Fruit fly (Drosophila melanogaster): ENCODE measurements around the gene CG15747.

CG15747 gene

DNA sequence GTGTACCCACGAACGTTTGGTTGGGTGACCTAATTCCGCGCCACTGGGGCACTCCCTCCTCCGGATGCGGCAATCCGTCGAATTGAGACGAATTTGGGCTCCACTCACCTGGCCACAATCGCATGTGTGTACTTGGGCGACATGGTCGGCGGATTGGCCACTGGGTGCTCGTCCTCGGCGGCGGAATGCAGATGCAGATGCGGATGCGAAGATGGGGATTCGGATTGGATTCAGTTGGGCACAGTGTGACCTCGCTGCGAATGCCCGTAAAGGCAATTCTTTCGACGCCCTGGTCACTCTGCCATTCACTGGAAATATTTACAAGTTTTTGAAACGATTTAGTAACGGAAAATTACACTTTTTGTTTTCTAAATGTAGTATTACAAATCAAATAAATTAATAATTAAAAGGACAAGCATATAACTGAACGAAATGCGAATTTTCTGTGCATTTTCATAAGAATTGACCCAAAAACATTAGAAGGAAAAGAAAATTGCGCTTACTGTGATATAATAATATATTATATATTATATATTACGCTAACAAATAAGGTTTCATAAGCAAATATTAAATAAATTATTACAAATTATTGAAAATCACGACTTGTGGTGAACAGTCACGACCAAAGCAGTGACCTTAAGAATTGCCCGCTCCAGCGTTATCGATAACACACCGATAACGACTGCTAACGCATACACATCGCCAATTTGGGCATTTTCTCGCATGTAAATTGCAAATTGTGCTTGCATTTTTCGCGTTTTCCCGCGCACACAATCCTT lies 41.5 kb upstream of the CG15747 start, which contains the start of gene CG1622 (continued):
- TF ChIP-seq CG10543 (GFP tag; optimal IDR thresholded peaks at IDR 0.05) (peak; percentile 56), MBD-R2 (GFP tag; IDR thresholded peaks at IDR 0.05) (peak; percentile 49), CG2202 (tag; optimal IDR thresholded peaks at IDR 0.05) (no peak), pho (GFP tag; optimal IDR thresholded peaks at IDR 0.05) (no peak), Max (GFP tag; optimal IDR thresholded peaks at IDR 0.05) (no peak), CG8281 (tag; optimal IDR thresholded peaks at IDR 0.05) (no peak), H15 (GFP tag; IDR thresholded peaks at IDR 0.05) (no peak), CG2129 (GFP tag; IDR thresholded peaks at IDR 0.05; ENCODE audit: partially characterized antibody) (no peak), CG17568 (GFP tag; optimal IDR thresholded peaks at IDR 0.05) (no peak), CG5953 (GFP tag; IDR thresholded peaks at IDR 0.05) (no peak), Stat92E (GFP tag; optimal IDR thresholded peaks at IDR 0.05) (peak in 1 of 3 experiments; percentile 31), NK7.1 (GFP tag; optimal IDR thresholded peaks at IDR 0.05) (no peak), Fer2 (tag; optimal IDR thresholded peaks at IDR 0.05) (no peak), CG32772 (GFP tag; IDR thresholded peaks at IDR 0.05) (0 out of 2 replicates have a peak, but pooled peaks have one; percentile 26), stc (GFP tag; IDR thresholded peaks at IDR 0.05) (no peak), NC2β (GFP tag; optimal IDR thresholded peaks at IDR 0.05) (no peak), CG30431 (GFP tag; optimal IDR thresholded peaks at IDR 0.05) (no peak), CG10274 (GFP tag; optimal IDR thresholded peaks at IDR 0.05) (no peak), amos (GFP tag; IDR thresholded peaks at IDR 0.05; ENCODE audit: partially characterized antibody) (peak; percentile 50; the same call in 1 of the 2 replicates), maf-S (GFP tag; optimal IDR thresholded peaks at IDR 0.05) (no peak), trh (GFP tag; optimal IDR thresholded peaks at IDR 0.05) (no peak), CG17385 (GFP tag; optimal IDR thresholded peaks at IDR 0.05) (no peak), CG4282 (GFP tag; optimal IDR thresholded peaks at IDR 0.05) (no peak), CG6254 (GFP tag; optimal IDR thresholded peaks at IDR 0.05) (no peak), vfl (GFP tag; optimal IDR thresholded peaks at IDR 0.05) (no peak), pzg (GFP tag; optimal IDR thresholded peaks at IDR 0.05) (peak; percentile 37), H2.0 (GFP tag; IDR thresholded peaks at IDR 0.05) (no peak), bsh (GFP tag; optimal IDR thresholded peaks at IDR 0.05) (peak in 1 of 2 experiments; percentile 16), CG7556 (GFP tag; optimal IDR thresholded peaks at IDR 0.05) (peak; percentile 39), lilli (GFP tag; optimal IDR thresholded peaks at IDR 0.05) (peak; percentile 21), onecut (GFP tag; IDR thresholded peaks at IDR 0.05) (no peak), CG8478 (optimal IDR thresholded peaks at IDR 0.05) (no peak), sna (GFP tag; IDR thresholded peaks at IDR 0.05; ENCODE audit: partially characterized antibody) (no peak), Mes4 (GFP tag; optimal IDR thresholded peaks at IDR 0.05) (no peak), CG33213 (GFP tag; optimal IDR thresholded peaks at IDR 0.05) (no peak), danr (GFP tag; IDR thresholded peaks at IDR 0.05) (no peak), Neu2 (GFP tag; optimal IDR thresholded peaks at IDR 0.05; ENCODE audit: borderline replicate concordance) (no peak), mld (GFP tag; IDR thresholded peaks at IDR 0.05; ENCODE audit: partially characterized antibody) (no peak), seq (GFP tag; IDR thresholded peaks at IDR 0.05) (no peak), CG30020 (tag; optimal IDR thresholded peaks at IDR 0.05) (peak; percentile 50), CG34376 (GFP tag; optimal IDR thresholded peaks at IDR 0.05) (no peak), CG14667 (GFP tag; IDR thresholded peaks at IDR 0.05) (no peak), CG6689 (GFP tag; IDR thresholded peaks at IDR 0.05) (no peak), fru (optimal IDR thresholded peaks at IDR 0.05) (no peak), z (GFP tag; IDR thresholded peaks at IDR 0.05) (no peak), TFAM (GFP tag; optimal IDR thresholded peaks at IDR 0.05) (no peak), Opbp (GFP tag; IDR thresholded peaks at IDR 0.05; ENCODE audit: partially characterized antibody) (0 out of 3 replicates have a peak, but pooled peaks have one; percentile 32), stwl (tag; optimal IDR thresholded peaks at IDR 0.05) (peak; percentile 17), CG11560 (tag; IDR thresholded peaks at IDR 0.05) (no peak), CG3163 (GFP tag; optimal IDR thresholded peaks at IDR 0.05) (no peak)
